Worm (Caenorhabditis elegans) whole organism, mixed stage, embryonic: Measurements from ENCODE around the gene btb-9.

Experiments used
- blmp-1 ChIP-seq: fragments of 150-350 bp; optimal IDR thresholded peaks from 2 replicates; lab custom pipeline; 2014; ENCODE audit warnings: missing biosample characterization, missing genetic modification characterization
- ceh-83 ChIP-seq: fragments of 200-800 bp; sonication (Bioruptor generic); optimal IDR thresholded peaks from 2 replicates; lab custom pipeline; 2018; ENCODE audit warnings: mild to moderate bottlenecking, missing genetic modification characterization, missing compliant biosample characterization
- lin-13 ChIP-seq: fragments of 150-350 bp; optimal IDR thresholded peaks from 2 replicates; lab custom pipeline; 2014; ENCODE audit warnings: missing biosample characterization, missing genetic modification characterization
- lsy-2 ChIP-seq: fragments of 150-350 bp; optimal IDR thresholded peaks from 2 replicates; lab custom pipeline; 2014; ENCODE audit warnings: missing biosample characterization, missing genetic modification characterization
- mep-1 ChIP-seq: fragments of 150-350 bp; optimal IDR thresholded peaks from 2 replicates; lab custom pipeline; 2017; ENCODE audit warnings: missing biosample characterization, missing genetic modification reagents, missing genetic modification characterization, inconsistent platforms
- pha-4 ChIP-seq: fragments of 150-350 bp; optimal IDR thresholded peaks from 2 replicates; lab custom pipeline; 2018; ENCODE audit warnings: missing biosample characterization, missing genetic modification reagents, missing genetic modification characterization
- snpc-4 ChIP-seq: fragments of 150-350 bp; optimal IDR thresholded peaks from 2 replicates; lab custom pipeline; 2014; ENCODE audit warnings: missing biosample characterization, missing genetic modification characterization
- unc-120 ChIP-seq: sonication (generic microtip); optimal IDR thresholded peaks from 2 replicates; lab custom pipeline; 2017; ENCODE audit warnings: missing genetic modification characterization, missing compliant biosample characterization; ENCODE audit not compliant: poor library complexity, severe bottlenecking

ce11 chrII:1692827-1693226 is 35.5 kb upstream of the btb-9 start, which contains the start of gene fbxc-21:
- no peak for TF ChIP-seq snpc-4 (tag; lab: Kevin White, UChicago)
- no peak for TF ChIP-seq lsy-2
- TF ChIP-seq lin-13 (tag; lab: Kevin White, UChicago): no peak
- TF ChIP-seq ceh-83 (GFP tag; lab: Kevin White, UChicago): no peak
- TF ChIP-seq pha-4: no peak
- no peak for TF ChIP-seq mep-1 (tag; lab: Kevin White, UChicago)
- TF ChIP-seq blmp-1 (tag; lab: Kevin White, UChicago): no peak
- no peak for TF ChIP-seq unc-120 (tag; lab: Kevin White, UChicago)
